Worm (Caenorhabditis elegans) whole organism, L4 larva: ENCODE measurements around the gene str-84.
A peak's percentile ranks its signal among the peaks of the same experiment; 100 is the strongest.

Experiments
- F26F4.8 ChIP-seq: fragments of 200-800 bp; sonication (Bioruptor generic); conservative IDR thresholded peaks from 2 replicates; pipeline ENCODE4 v1.3.6; 2022; ENCODE audit warnings: missing genetic modification characterization, missing compliant biosample characterization
- F37D6.2 ChIP-seq: sonication (generic microtip); optimal IDR thresholded peaks from 2 replicates; lab custom pipeline; 2016; ENCODE audit warnings: mild to moderate bottlenecking, missing genetic modification characterization, missing compliant biosample characterization
- F44E2.7 ChIP-seq: fragments of 200-800 bp; sonication (Bioruptor generic); IDR thresholded peaks from 2 replicates; pipeline ENCODE4 v2.1.2; 2022; ENCODE audit warnings: missing genetic modification characterization, missing compliant biosample characterization
- F49E8.2 ChIP-seq: sonication (generic microtip); optimal IDR thresholded peaks from 2 replicates; lab custom pipeline; 2016; ENCODE audit warnings: missing compliant biosample characterization, mild to moderate bottlenecking, missing genetic modification characterization, borderline replicate concordance
- R02D3.7 ChIP-seq: fragments of 150-350 bp; sonication (generic microtip); optimal IDR thresholded peaks from 3 replicates; lab custom pipeline; 2014; ENCODE audit warnings: missing biosample characterization, missing genetic modification characterization
- T20F7.1 ChIP-seq: fragments of 200-800 bp; sonication (Bioruptor generic); optimal IDR thresholded peaks from 2 replicates; lab custom pipeline; 2018; ENCODE audit warnings: mild to moderate bottlenecking, missing genetic modification characterization, missing compliant biosample characterization
- Y48G9A.11 ChIP-seq: fragments of 200-800 bp; sonication (Bioruptor generic); IDR thresholded peaks from 2 replicates; pipeline ENCODE4 v1.3.6; 2022; ENCODE audit warnings: missing genetic modification reagents, missing genetic modification characterization, missing compliant biosample characterization
- Y75B8A.6 ChIP-seq: fragments of 200-800 bp; sonication (Bioruptor generic); IDR thresholded peaks from 2 replicates; pipeline ENCODE4 v1.3.6; 2022; ENCODE audit warnings: missing genetic modification reagents, missing genetic modification characterization, missing compliant biosample characterization
- ZK546.5 ChIP-seq, 2 experiments: sonication (generic microtip); optimal IDR thresholded peaks; 2 replicates each; lab custom pipeline; 2017; ENCODE audit warnings: missing biosample characterization in 2 of 2, missing genetic modification characterization in 2 of 2
- aly-2 ChIP-seq: sonication (generic microtip); optimal IDR thresholded peaks from 2 replicates; lab custom pipeline; 2018; ENCODE audit warnings: missing biosample characterization, missing genetic modification characterization
- ama-1 ChIP-seq: fragments of 150-350 bp; optimal IDR thresholded peaks from 2 replicates; lab custom pipeline; 2014; ENCODE audit warnings: inconsistent platforms, mixed read lengths
- ceh-28 ChIP-seq: fragments of 150-350 bp; optimal IDR thresholded peaks from 2 replicates; lab custom pipeline; 2014; ENCODE audit warnings: missing biosample characterization, missing genetic modification reagents, missing genetic modification characterization
- ceh-44 ChIP-seq: fragments of 200-800 bp; sonication (Bioruptor generic); IDR thresholded peaks from 2 replicates; pipeline ENCODE4 v1.3.6; 2022; ENCODE audit warnings: missing genetic modification reagents, missing genetic modification characterization, missing compliant biosample characterization
- ceh-62 ChIP-seq: sonication (generic microtip); optimal IDR thresholded peaks from 2 replicates; lab custom pipeline; 2017; ENCODE audit warnings: missing biosample characterization, missing genetic modification characterization
- ces-1 ChIP-seq: fragments of 150-350 bp; sonication (generic microtip); optimal IDR thresholded peaks from 4 replicates; lab custom pipeline; 2014; ENCODE audit warnings: missing biosample characterization, missing genetic modification reagents, missing genetic modification characterization
- daf-16 ChIP-seq, 3 experiments: sonication (generic microtip); optimal IDR thresholded peaks; 2 replicates each; lab custom pipeline; 2016 to 2017; ENCODE audit warnings: missing genetic modification characterization in 3 of 3, missing genetic modification reagents in 3 of 3, mild to moderate bottlenecking in 2 of 3, missing compliant biosample characterization in 2 of 3, missing biosample characterization in 1 of 3, moderate library complexity in 1 of 3
- daf-19 ChIP-seq: fragments of 200-800 bp; sonication (Bioruptor generic); conservative IDR thresholded peaks from 2 replicates; pipeline ENCODE4 v1.3.6; 2022; ENCODE audit warnings: missing genetic modification characterization, missing compliant biosample characterization
- dmd-8 ChIP-seq: fragments of 200-800 bp; sonication (Bioruptor generic); IDR thresholded peaks from 2 replicates; pipeline ENCODE4 v1.3.6; 2022; ENCODE audit warnings: missing genetic modification characterization, missing compliant biosample characterization
- duxl-1 ChIP-seq: sonication (generic microtip); optimal IDR thresholded peaks from 2 replicates; lab custom pipeline; 2016; ENCODE audit warnings: mild to moderate bottlenecking, missing genetic modification characterization, moderate library complexity, missing compliant biosample characterization; ENCODE audit not compliant: poor library complexity
- dve-1 ChIP-seq: sonication (generic microtip); optimal IDR thresholded peaks from 2 replicates; lab custom pipeline; 2017; ENCODE audit warnings: antibody characterized with exemption, mild to moderate bottlenecking, missing genetic modification characterization, missing compliant biosample characterization; ENCODE audit not compliant: insufficient read depth
- egl-27 ChIP-seq: sonication (generic microtip); optimal IDR thresholded peaks from 3 replicates; lab custom pipeline; 2017; ENCODE audit warnings: missing biosample characterization, missing genetic modification reagents, missing genetic modification characterization
- fos-1 ChIP-seq: fragments of 150-350 bp; optimal IDR thresholded peaks from 2 replicates; lab custom pipeline; 2014; ENCODE audit warnings: missing biosample characterization, missing genetic modification characterization
- hlh-30 ChIP-seq: sonication (generic microtip); optimal IDR thresholded peaks from 2 replicates; lab custom pipeline; 2017; ENCODE audit warnings: antibody characterized with exemption, mild to moderate bottlenecking, missing genetic modification characterization, missing compliant biosample characterization; ENCODE audit not compliant: insufficient read depth
- lim-7 ChIP-seq: fragments of 200-800 bp; sonication (Bioruptor generic); IDR thresholded peaks from 2 replicates; pipeline ENCODE4 v1.3.6; 2022; ENCODE audit warnings: missing genetic modification characterization, missing compliant biosample characterization
- lin-1 ChIP-seq: fragments of 200-800 bp; sonication (Bioruptor generic); IDR thresholded peaks from 2 replicates; pipeline ENCODE4 v1.3.6; 2022; ENCODE audit warnings: missing genetic modification reagents, missing genetic modification characterization, missing compliant biosample characterization
- lin-13 ChIP-seq: fragments of 150-350 bp; optimal IDR thresholded peaks from 2 replicates; lab custom pipeline; 2014; ENCODE audit warnings: missing biosample characterization, missing genetic modification reagents, missing genetic modification characterization
- lin-29 ChIP-seq: fragments of 200-800 bp; sonication (Bioruptor generic); IDR thresholded peaks from 2 replicates; pipeline ENCODE4 v1.3.6; 2022; ENCODE audit warnings: missing genetic modification reagents, missing genetic modification characterization, missing compliant biosample characterization
- lsy-2 ChIP-seq, 2 experiments: fragments of 150-350 bp in 1 of 2; sonication (generic microtip) in 1 of 2; optimal IDR thresholded peaks; 2 replicates each; lab custom pipeline; 2014 to 2017; ENCODE audit warnings: missing biosample characterization in 2 of 2, missing genetic modification characterization in 2 of 2
- mep-1 ChIP-seq: fragments of 150-350 bp; sonication (generic microtip); optimal IDR thresholded peaks from 3 replicates; lab custom pipeline; 2014; ENCODE audit warnings: missing biosample characterization, missing genetic modification characterization
- mes-2 ChIP-seq: sonication (generic microtip); optimal IDR thresholded peaks from 2 replicates; lab custom pipeline; 2016; ENCODE audit warnings: missing genotype, mild to moderate bottlenecking, missing genetic modification characterization, missing compliant biosample characterization; ENCODE audit not compliant: poor library complexity, severe bottlenecking
- mxl-2 ChIP-seq: fragments of 200-800 bp; sonication (Bioruptor generic); conservative IDR thresholded peaks from 2 replicates; pipeline ENCODE4 v1.3.6; 2022; ENCODE audit warnings: missing genetic modification reagents, missing genetic modification characterization, missing compliant biosample characterization
- nhr-237 ChIP-seq: sonication (generic microtip); optimal IDR thresholded peaks from 2 replicates; lab custom pipeline; 2017; ENCODE audit warnings: missing biosample characterization, missing genetic modification characterization
- nhr-48 ChIP-seq: sonication (generic microtip); optimal IDR thresholded peaks from 2 replicates; lab custom pipeline; 2016; ENCODE audit warnings: mild to moderate bottlenecking, missing genetic modification characterization, missing compliant biosample characterization
- nhr-76 ChIP-seq: fragments of 150-350 bp; optimal IDR thresholded peaks from 2 replicates; lab custom pipeline; 2014; ENCODE audit warnings: missing biosample characterization, missing genetic modification characterization
- nhr-77 ChIP-seq: fragments of 150-350 bp; optimal IDR thresholded peaks from 2 replicates; lab custom pipeline; 2014; ENCODE audit warnings: missing biosample characterization, missing genetic modification characterization
- pha-4 ChIP-seq, 2 experiments: fragments of 150-350 bp in 1 of 2; fragments of 200-800 bp in 1 of 2; sonication (Bioruptor generic) in 1 of 2; IDR thresholded peaks in 1 of 2; optimal IDR thresholded peaks in 1 of 2; 2 replicates each; pipeline versions ENCODE4 v1.3.6 to Lab custom; 2014 to 2022; ENCODE audit warnings: missing genetic modification characterization in 2 of 2, missing genetic modification reagents in 2 of 2, missing biosample characterization in 1 of 2, missing compliant biosample characterization in 1 of 2
- rbr-2 ChIP-seq: sonication (generic microtip); optimal IDR thresholded peaks from 2 replicates; lab custom pipeline; 2016; ENCODE audit warnings: missing genotype, missing genetic modification characterization, missing compliant biosample characterization
- saeg-2 ChIP-seq: fragments of 200-800 bp; sonication (Bioruptor generic); IDR thresholded peaks from 2 replicates; pipeline ENCODE4 v1.3.6; 2022; ENCODE audit warnings: missing genetic modification reagents, missing genetic modification characterization, missing compliant biosample characterization
- sdz-12 ChIP-seq: fragments of 200-800 bp; sonication (Bioruptor generic); optimal IDR thresholded peaks from 2 replicates; lab custom pipeline; 2018; ENCODE audit warnings: mild to moderate bottlenecking, missing genetic modification characterization, missing compliant biosample characterization
- snpc-1.2 ChIP-seq: fragments of 200-800 bp; sonication (Bioruptor generic); IDR thresholded peaks from 2 replicates; pipeline ENCODE4 v1.3.6; 2022; ENCODE audit warnings: missing genetic modification reagents, missing genetic modification characterization, missing compliant biosample characterization
- spr-1 ChIP-seq: sonication (generic microtip); optimal IDR thresholded peaks from 2 replicates; lab custom pipeline; 2016; ENCODE audit warnings: mild to moderate bottlenecking, missing genetic modification characterization, missing compliant biosample characterization
- unc-62 ChIP-seq, 3 experiments: fragments of 150-350 bp in 1 of 3; sonication (generic microtip); optimal IDR thresholded peaks in 2 of 3; peaks in 1 of 3; 1 replicate in 1 of 3; 2 replicates in 2 of 3; lab custom pipeline; 2014 to 2017; ENCODE audit warnings: missing biosample characterization in 3 of 3, missing genetic modification characterization in 3 of 3, missing genetic modification reagents in 3 of 3, missing genotype in 1 of 3
- vab-7 ChIP-seq: fragments of 200-800 bp; sonication (Bioruptor generic); IDR thresholded peaks from 2 replicates; pipeline ENCODE4 v1.3.6; 2022; ENCODE audit warnings: missing genetic modification reagents, missing genetic modification characterization, missing compliant biosample characterization
- zip-11 ChIP-seq: fragments of 200-800 bp; sonication (Bioruptor generic); IDR thresholded peaks from 2 replicates; pipeline ENCODE4 v1.3.6; 2022; ENCODE audit warnings: missing genetic modification characterization, missing compliant biosample characterization
- zip-2 ChIP-seq: fragments of 150-350 bp; optimal IDR thresholded peaks from 2 replicates; lab custom pipeline; 2014; ENCODE audit warnings: missing biosample characterization, missing genetic modification characterization
- ztf-11 ChIP-seq: fragments of 150-350 bp; optimal IDR thresholded peaks from 2 replicates; lab custom pipeline; 2014; ENCODE audit warnings: missing biosample characterization, missing genetic modification characterization

The str-84 gene

DNA sequence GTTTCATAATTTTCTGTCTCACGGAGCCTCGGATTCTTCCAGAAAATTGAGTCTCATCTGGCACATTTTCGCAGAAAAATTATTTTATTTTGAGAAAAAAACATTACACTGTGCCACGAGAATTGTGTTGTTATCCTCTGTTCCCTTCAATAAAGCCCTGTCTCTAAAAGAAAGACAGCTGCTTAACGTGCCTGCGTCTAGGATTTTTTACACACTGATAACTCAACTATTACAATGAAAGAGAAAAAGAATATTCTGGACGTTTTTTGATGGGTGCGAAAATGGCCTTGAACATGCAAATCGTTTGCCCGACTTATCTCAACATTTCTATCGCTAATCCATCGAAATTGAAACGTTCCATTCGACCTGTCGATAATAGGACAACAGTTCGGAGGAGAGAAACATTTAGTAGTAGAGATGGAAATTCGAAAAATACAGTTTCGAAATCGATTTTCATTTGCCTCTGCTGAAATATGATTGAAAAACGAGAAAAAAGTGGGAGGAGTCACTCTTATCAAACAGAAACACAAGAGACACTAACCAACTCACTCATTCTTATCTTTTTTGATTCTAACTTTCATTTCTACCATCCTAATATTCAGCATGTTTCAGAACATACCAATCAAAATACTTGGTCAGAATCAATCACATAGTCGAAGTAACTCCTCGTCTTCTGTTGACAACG lies 43.8 kb downstream of the str-84 start (continued):
- TF ChIP-seq lin-1 (GFP tag; lab: Robert Waterston, UW) (no peak), pha-4 (GFP tag; IDR thresholded peaks at IDR 0.05; lab: Robert Waterston, UW) (no peak), pha-4 (tag; optimal IDR thresholded peaks at IDR 0.05; lab: Kevin White, UChicago) (no peak), lin-29 (no peak), lsy-2 (tag; optimal IDR thresholded peaks at IDR 0.05; lab: Kevin White, UChicago) (peak in 1 of 2 experiments; percentile 32), lim-7 (GFP tag; lab: Robert Waterston, UW) (no peak), dve-1 (tag; lab: Kevin White, UChicago) (peak; percentile 26), egl-27 (no peak), Y48G9A.11 (GFP tag; lab: Robert Waterston, UW) (0 out of 2 replicates have a peak, but pooled peaks have one; percentile 34), ama-1 (peak; percentile 8)

- TF ChIP-seq nhr-76 (tag; lab: Kevin White, UChicago) (peak; percentile 20), ceh-62 (tag; lab: Kevin White, UChicago) (no peak), spr-1 (peak; percentile 76), fos-1 (tag; lab: Kevin White, UChicago) (no peak), sdz-12 (GFP tag; lab: Kevin White, UChicago) (no peak), rbr-2 (tag; lab: Kevin White, UChicago) (peak; percentile 35), unc-62 (GFP tag; optimal IDR thresholded peaks at IDR 0.05 in 1 of 2; lab: Kevin White, UChicago) (peak in 1 of 2 experiments; percentile 98), unc-62 (tag; optimal IDR thresholded peaks at IDR 0.05; lab: Kevin White, UChicago) (no peak), hlh-30 (tag; lab: Kevin White, UChicago) (peak; percentile 72), zip-2 (peak; percentile 36), Y75B8A.6 (GFP tag; lab: Robert Waterston, UW) (no peak; the same call in 1 of the 2 replicates), dve-1 (tag; lab: Kevin White, UChicago) (peak; percentile 93), snpc-1.2 (GFP tag; lab: Robert Waterston, UW) (no peak), mep-1 (peak; percentile 84), nhr-77 (peak; percentile 73), nhr-237 (tag; lab: Kevin White, UChicago) (no peak), R02D3.7 (tag; lab: Kevin White, UChicago) (no peak), T20F7.1 (GFP tag; lab: Kevin White, UChicago) (peak; percentile 45), duxl-1 (peak; percentile 30), Y48G9A.11 (GFP tag; lab: Robert Waterston, UW) (0 out of 2 replicates have a peak, but pooled peaks have one; percentile 37), mes-2 (peak; percentile 54), vab-7 (GFP tag; lab: Robert Waterston, UW) (peak; percentile 49; the same call in 1 of the 2 replicates), ces-1 (GFP tag; lab: Kevin White, UChicago) (no peak), F44E2.7 (GFP tag; lab: Robert Waterston, UW) (no peak), mxl-2 (GFP tag; lab: Robert Waterston, UW) (0 out of 2 replicates have a peak, but pooled peaks have one; percentile 37), ceh-44 (GFP tag; lab: Robert Waterston, UW) (no peak), F26F4.8 (GFP tag; lab: Robert Waterston, UW) (no peak), saeg-2 (no peak), ZK546.5 (tag; optimal IDR thresholded peaks at IDR 0.05; lab: Kevin White, UChicago) (no peak), lim-7 (GFP tag; lab: Robert Waterston, UW) (peak; percentile 38; the same call in 1 of the 2 replicates), lin-13 (GFP tag; lab: Kevin White, UChicago) (no peak), aly-2 (no peak), F49E8.2 (tag; lab: Kevin White, UChicago) (no peak), nhr-48 (tag; lab: Kevin White, UChicago) (peak; percentile 91), ceh-28 (tag; lab: Kevin White, UChicago) (no peak), ztf-11 (no peak), daf-16 (GFP tag; optimal IDR thresholded peaks at IDR 0.05; lab: Kevin White, UChicago) (peak; percentile 77 to 96), daf-16 (tag; optimal IDR thresholded peaks at IDR 0.05; lab: Kevin White, UChicago) (peak; percentile 78), daf-19 (GFP tag; lab: Robert Waterston, UW) (no peak), zip-11 (GFP tag; lab: Robert Waterston, UW) (no peak), dmd-8 (GFP tag; lab: Robert Waterston, UW) (no peak), lin-29 (peak; percentile 69; the same call in 1 of the 2 replicates), F37D6.2 (no peak)
Measured at ce11 chrV:8936184-8936589, 44.6 kb downstream of the str-84 start, which contains the start of gene unc-23. TSS of gene unc-23 (plus strand) at chrV:8936359.
